Fruit fly (Drosophila melanogaster) whole organism, adult: ENCODE results near the gene Amnionless.

ENCODE experiments used
- CG5204 ChIP-seq: fragments of 200-800 bp; sonication (Bioruptor generic); optimal IDR thresholded peaks from 2 replicates; lab custom pipeline; 2016; ENCODE audit warnings: missing biosample characterization, missing genetic modification characterization
- bab1 ChIP-seq: fragments of 200-800 bp; sonication (Bioruptor generic); optimal IDR thresholded peaks from 3 replicates; lab custom pipeline; 2019; ENCODE audit warnings: missing biosample characterization, mild to moderate bottlenecking, missing genetic modification characterization, moderate library complexity
- pad ChIP-seq: fragments of 200-800 bp; sonication (Bioruptor generic); optimal IDR thresholded peaks from 3 replicates; lab custom pipeline; 2017; ENCODE audit warnings: missing biosample characterization, missing genetic modification characterization, mild to moderate bottlenecking, moderate library complexity, missing genetic modification reagents

dm6 chr2L:321793-322192 lies 32.8 kb upstream of the Amnionless start, which contains the start of gene CG33127:
- no peak for TF ChIP-seq bab1 (GFP tag; lab: Kevin White, UChicago)
- TF ChIP-seq pad (GFP tag; lab: Kevin White, UChicago): no peak
- no peak for TF ChIP-seq CG5204 (GFP tag; lab: Kevin White, UChicago)
